Worm (Caenorhabditis elegans) whole organism, young adult: ENCODE measurements around the gene flp-23.

Experiments used
- B0035.1 ChIP-seq: sonication (generic microtip); optimal IDR thresholded peaks from 2 replicates; lab custom pipeline; 2016; ENCODE audit warnings: missing genetic modification characterization, mild to moderate bottlenecking, missing compliant biosample characterization, missing genotype, missing genetic modification reagents
- B0336.3 ChIP-seq: fragments of 200-800 bp; sonication (Bioruptor generic); IDR thresholded peaks from 2 replicates; pipeline ENCODE4 v1.3.6; 2022; ENCODE audit warnings: missing genetic modification characterization, missing compliant biosample characterization
- D2030.7 ChIP-seq: fragments of 200-800 bp; sonication (Bioruptor generic); IDR thresholded peaks from 2 replicates; pipeline ENCODE4 v1.3.6; 2022; ENCODE audit warnings: missing genetic modification reagents, missing genetic modification characterization, missing compliant biosample characterization
- F10E7.11 ChIP-seq: sonication (generic microtip); optimal IDR thresholded peaks from 2 replicates; lab custom pipeline; 2017; ENCODE audit warnings: mild to moderate bottlenecking, missing genetic modification characterization, moderate library complexity, missing compliant biosample characterization
- F22D6.2 ChIP-seq: sonication (generic microtip); optimal IDR thresholded peaks from 2 replicates; lab custom pipeline; 2016; ENCODE audit warnings: mild to moderate bottlenecking, missing genetic modification characterization, missing compliant biosample characterization
- F23B12.7 ChIP-seq: sonication (generic microtip); optimal IDR thresholded peaks from 2 replicates; lab custom pipeline; 2017; ENCODE audit warnings: missing genetic modification characterization, mild to moderate bottlenecking, missing compliant biosample characterization, antibody characterized with exemption, moderate library complexity; ENCODE audit not compliant: insufficient read depth
- F57A8.1 ChIP-seq: fragments of 200-800 bp; sonication (Bioruptor generic); optimal IDR thresholded peaks from 2 replicates; lab custom pipeline; 2018; ENCODE audit warnings: mild to moderate bottlenecking, missing genetic modification characterization, moderate library complexity, missing compliant biosample characterization
- Y53G8AR.9 ChIP-seq: fragments of 200-800 bp; sonication (Bioruptor generic); conservative IDR thresholded peaks from 2 replicates; pipeline ENCODE4 v1.3.6; 2022; ENCODE audit warnings: missing genetic modification reagents, missing genetic modification characterization, missing compliant biosample characterization
- Y67H2A.10 ChIP-seq: fragments of 200-800 bp; sonication (Bioruptor generic); conservative IDR thresholded peaks from 2 replicates; pipeline ENCODE4 v1.3.6; 2022; ENCODE audit warnings: missing genetic modification reagents, missing genetic modification characterization, missing compliant biosample characterization
- Y95B8A.8 ChIP-seq: fragments of 200-800 bp; sonication (Bioruptor generic); IDR thresholded peaks from 2 replicates; pipeline ENCODE4 v1.3.6; 2022; ENCODE audit warnings: missing genetic modification reagents, missing genetic modification characterization, missing compliant biosample characterization
- ZK185.1 ChIP-seq: sonication (generic microtip); optimal IDR thresholded peaks from 2 replicates; lab custom pipeline; 2016; ENCODE audit warnings: mild to moderate bottlenecking, missing genetic modification characterization, missing compliant biosample characterization; ENCODE audit not compliant: poor library complexity, severe bottlenecking
- akir-1 ChIP-seq: fragments of 200-800 bp; sonication (Bioruptor generic); optimal IDR thresholded peaks from 2 replicates; lab custom pipeline; 2018; ENCODE audit warnings: mild to moderate bottlenecking, missing genetic modification characterization, moderate library complexity, missing compliant biosample characterization
- ama-1 ChIP-seq, 3 experiments: fragments of 150-350 bp in 1 of 3; sonication (generic microtip) in 2 of 3; optimal IDR thresholded peaks; 2 replicates each; lab custom pipeline; 2014 to 2018; ENCODE audit warnings: missing biosample characterization in 2 of 3, missing genetic modification characterization in 2 of 3, missing genetic modification reagents in 2 of 3
- aptf-3 ChIP-seq: fragments of 200-800 bp; sonication (Bioruptor generic); IDR thresholded peaks from 2 replicates; pipeline ENCODE4 v1.3.6; 2022; ENCODE audit warnings: missing genetic modification characterization, missing compliant biosample characterization
- atf-7 ChIP-seq: sonication (generic microtip); optimal IDR thresholded peaks from 2 replicates; lab custom pipeline; 2017; ENCODE audit warnings: mild to moderate bottlenecking, missing genetic modification characterization, missing compliant biosample characterization
- attf-5 ChIP-seq: fragments of 200-800 bp; sonication (Bioruptor generic); optimal IDR thresholded peaks from 2 replicates; lab custom pipeline; 2018; ENCODE audit warnings: mild to moderate bottlenecking, missing genetic modification characterization, missing compliant biosample characterization
- ceh-100 ChIP-seq: fragments of 200-800 bp; sonication (Bioruptor generic); IDR thresholded peaks from 2 replicates; pipeline ENCODE4 v1.3.6; 2022; ENCODE audit warnings: missing genetic modification reagents, missing genetic modification characterization, missing compliant biosample characterization
- ceh-40 ChIP-seq: fragments of 200-800 bp; sonication (Bioruptor generic); IDR thresholded peaks from 2 replicates; pipeline ENCODE4 v1.3.6; 2022; ENCODE audit warnings: missing genetic modification characterization, missing compliant biosample characterization
- ceh-58 ChIP-seq: fragments of 200-800 bp; sonication (Bioruptor generic); IDR thresholded peaks from 2 replicates; pipeline ENCODE4 v1.3.6; 2022; ENCODE audit warnings: missing genetic modification characterization, missing compliant biosample characterization
- ceh-79 ChIP-seq: sonication (generic microtip); optimal IDR thresholded peaks from 2 replicates; lab custom pipeline; 2017; ENCODE audit warnings: mild to moderate bottlenecking, missing genetic modification characterization, missing compliant biosample characterization
- ceh-91 ChIP-seq: fragments of 200-800 bp; sonication (Bioruptor generic); IDR thresholded peaks from 2 replicates; pipeline ENCODE4 v1.3.6; 2022; ENCODE audit warnings: missing genetic modification reagents, missing genetic modification characterization, missing compliant biosample characterization
- dpff-1 ChIP-seq: sonication (generic microtip); optimal IDR thresholded peaks from 2 replicates; lab custom pipeline; 2017; ENCODE audit warnings: mild to moderate bottlenecking, missing genetic modification characterization, missing compliant biosample characterization
- efl-1 ChIP-seq: fragments of 150-350 bp; optimal IDR thresholded peaks from 2 replicates; lab custom pipeline; 2014; ENCODE audit warnings: missing biosample characterization, missing genetic modification reagents, missing genetic modification characterization
- egl-44 ChIP-seq: fragments of 200-800 bp; sonication (Bioruptor generic); IDR thresholded peaks from 2 replicates; pipeline ENCODE4 v1.3.6; 2022; ENCODE audit warnings: missing genetic modification reagents, missing genetic modification characterization, missing compliant biosample characterization
- fkh-3 ChIP-seq: sonication (generic microtip); optimal IDR thresholded peaks from 2 replicates; lab custom pipeline; 2016; ENCODE audit warnings: mild to moderate bottlenecking, missing genetic modification characterization, missing compliant biosample characterization
- gei-17 ChIP-seq: fragments of 200-800 bp; sonication (Bioruptor generic); optimal IDR thresholded peaks from 2 replicates; lab custom pipeline; 2018; ENCODE audit warnings: mild to moderate bottlenecking, missing genetic modification characterization, missing compliant biosample characterization
- hrde-1 ChIP-seq: sonication (generic microtip); optimal IDR thresholded peaks from 2 replicates; lab custom pipeline; 2016; ENCODE audit warnings: missing genetic modification characterization, mild to moderate bottlenecking, missing compliant biosample characterization, moderate library complexity, missing genotype, missing genetic modification reagents, borderline replicate concordance
- hsf-1 ChIP-seq: fragments of 200-800 bp; sonication (Bioruptor generic); IDR thresholded peaks from 2 replicates; pipeline ENCODE4 v1.3.6; 2022; ENCODE audit warnings: missing genetic modification reagents, missing genetic modification characterization, missing compliant biosample characterization
- madf-10 ChIP-seq: sonication (generic microtip); optimal IDR thresholded peaks from 2 replicates; lab custom pipeline; 2016; ENCODE audit warnings: mild to moderate bottlenecking, missing genetic modification characterization, missing compliant biosample characterization
- madf-3 ChIP-seq: fragments of 200-800 bp; sonication (Bioruptor generic); IDR thresholded peaks from 2 replicates; pipeline ENCODE4 v1.3.6; 2022; ENCODE audit warnings: missing genetic modification reagents, missing genetic modification characterization, missing compliant biosample characterization
- madf-8 ChIP-seq: fragments of 200-800 bp; sonication (Bioruptor generic); conservative IDR thresholded peaks from 2 replicates; pipeline ENCODE4 v1.3.6; 2022; ENCODE audit warnings: missing genetic modification reagents, missing genetic modification characterization, missing compliant biosample characterization
- mcd-1 ChIP-seq: fragments of 200-800 bp; sonication (Bioruptor generic); IDR thresholded peaks from 2 replicates; pipeline ENCODE4 v1.3.6; 2022; ENCODE audit warnings: missing genetic modification reagents, missing genetic modification characterization, missing compliant biosample characterization
- mel-28 ChIP-seq: sonication (generic microtip); optimal IDR thresholded peaks from 2 replicates; lab custom pipeline; 2016; ENCODE audit warnings: borderline replicate concordance, mild to moderate bottlenecking, missing genetic modification characterization, missing compliant biosample characterization
- mes-4 ChIP-seq: sonication (generic microtip); optimal IDR thresholded peaks from 2 replicates; lab custom pipeline; 2016; ENCODE audit warnings: missing genotype, missing genetic modification characterization, missing compliant biosample characterization
- nhr-80 ChIP-seq: sonication (generic microtip); optimal IDR thresholded peaks from 2 replicates; lab custom pipeline; 2016; ENCODE audit warnings: missing genetic modification characterization, missing compliant biosample characterization
- nhr-90 ChIP-seq: sonication (generic microtip); optimal IDR thresholded peaks from 2 replicates; lab custom pipeline; 2016; ENCODE audit warnings: missing genotype, mild to moderate bottlenecking, missing genetic modification characterization, missing compliant biosample characterization
- rec-8 ChIP-seq, 2 experiments: sonication (generic microtip); optimal IDR thresholded peaks; 2 replicates each; lab custom pipeline; 2016; ENCODE audit warnings: mild to moderate bottlenecking in 2 of 2, missing genetic modification characterization in 2 of 2, missing genetic modification reagents in 2 of 2, missing genotype in 2 of 2, missing biosample characterization in 1 of 2, missing compliant biosample characterization in 1 of 2, moderate library complexity in 1 of 2
- rpc-1 ChIP-seq, 2 experiments: fragments of 150-350 bp in 1 of 2; sonication (generic microtip) in 1 of 2; optimal IDR thresholded peaks; 2 replicates each; lab custom pipeline; 2014 to 2018; ENCODE audit warnings: missing biosample characterization in 1 of 2, missing genetic modification characterization in 1 of 2, missing genetic modification reagents in 1 of 2, missing genotype in 1 of 2
- snpc-1.1 ChIP-seq: sonication (generic microtip); optimal IDR thresholded peaks from 2 replicates; lab custom pipeline; 2017; ENCODE audit warnings: missing genetic modification characterization, mild to moderate bottlenecking, missing compliant biosample characterization, antibody characterized with exemption, moderate library complexity, missing genotype, missing genetic modification reagents; ENCODE audit not compliant: insufficient read depth
- tbp1 ChIP-seq: fragments of 200-800 bp; sonication (Bioruptor generic); optimal IDR thresholded peaks from 2 replicates; lab custom pipeline; 2018; ENCODE audit warnings: mild to moderate bottlenecking, missing genetic modification characterization, missing compliant biosample characterization
- zim-3 ChIP-seq: sonication (generic microtip); optimal IDR thresholded peaks from 2 replicates; lab custom pipeline; 2017; ENCODE audit warnings: mild to moderate bottlenecking, missing genetic modification characterization, moderate library complexity, missing compliant biosample characterization
- ztf-28 ChIP-seq: fragments of 200-800 bp; sonication (Bioruptor generic); IDR thresholded peaks from 2 replicates; pipeline ENCODE4 v1.3.6; 2022; ENCODE audit warnings: missing genetic modification reagents, missing genetic modification characterization, missing compliant biosample characterization
- ztf-3 ChIP-seq: fragments of 200-800 bp; sonication (Bioruptor generic); optimal IDR thresholded peaks from 2 replicates; lab custom pipeline; 2018; ENCODE audit warnings: mild to moderate bottlenecking, missing genetic modification characterization, missing compliant biosample characterization
- ztf-6 ChIP-seq: fragments of 200-800 bp; sonication (Bioruptor generic); IDR thresholded peaks from 2 replicates; pipeline ENCODE4 v1.3.6; 2022; ENCODE audit warnings: missing genetic modification reagents, missing genetic modification characterization, missing compliant biosample characterization

Gene flp-23

ce11 chrIII:8643639-8644038 is 6.9 kb upstream of the flp-23 start, which contains the start of gene twk-7:
Gene twk-7 (minus strand): TSS chrIII:8643739.
- TF ChIP-seq rec-8 (tag; optimal IDR thresholded peaks at IDR 0.05; lab: Kevin White, UChicago) = no peak
- no peak for TF ChIP-seq B0035.1 (tag; lab: Kevin White, UChicago)
- TF ChIP-seq ceh-79 (tag; lab: Kevin White, UChicago) = no peak
- no peak for TF ChIP-seq hrde-1 (tag; lab: Kevin White, UChicago)
- TF ChIP-seq mel-28 (tag; lab: Kevin White, UChicago) = no peak
- TF ChIP-seq attf-5 (GFP tag; lab: Kevin White, UChicago) = no peak
- no peak for TF ChIP-seq nhr-80 (tag; lab: Kevin White, UChicago)
- TF ChIP-seq, all 124 proteins: peak for 0

- TF ChIP-seq ztf-3 (no peak), egl-44 (GFP tag; lab: Robert Waterston, UW) (no peak), Y53G8AR.9 (GFP tag; lab: Robert Waterston, UW) (0 out of 2 replicates have a peak, but pooled peaks have one; percentile 23), ama-1 (optimal IDR thresholded peaks at IDR 0.05; lab: Kevin White, UChicago) (no peak), ama-1 (GFP tag; optimal IDR thresholded peaks at IDR 0.05; lab: Kevin White, UChicago) (peak in 1 of 2 experiments; percentile 28), ceh-40 (GFP tag; lab: Robert Waterston, UW) (no peak), nhr-80 (tag; lab: Kevin White, UChicago) (no peak), tbp1 (GFP tag; lab: Kevin White, UChicago) (peak; percentile 98), mel-28 (tag; lab: Kevin White, UChicago) (no peak), mes-4 (tag; lab: Kevin White, UChicago) (no peak), F57A8.1 (no peak), hsf-1 (GFP tag; lab: Robert Waterston, UW) (0 out of 2 replicates have a peak, but pooled peaks have one; percentile 36), efl-1 (GFP tag; lab: Kevin White, UChicago) (no peak), zim-3 (tag; lab: Kevin White, UChicago) (peak; percentile 55), ceh-58 (no peak), mcd-1 (GFP tag; lab: Robert Waterston, UW) (no peak), B0336.3 (no peak), F10E7.11 (no peak), akir-1 (no peak), nhr-90 (tag; lab: Kevin White, UChicago) (peak; percentile 79), fkh-3 (no peak), D2030.7 (GFP tag; lab: Robert Waterston, UW) (peak; percentile 41; the same call in 1 of the 2 replicates), Y95B8A.8 (GFP tag; lab: Robert Waterston, UW) (no peak), snpc-1.1 (tag; lab: Kevin White, UChicago) (peak; percentile 8), ztf-6 (GFP tag; lab: Robert Waterston, UW) (no peak), ZK185.1 (tag; lab: Kevin White, UChicago) (peak; percentile 43), aptf-3 (no peak), ceh-100 (no peak), gei-17 (GFP tag; lab: Kevin White, UChicago) (no peak), madf-3 (GFP tag; lab: Robert Waterston, UW) (no peak), madf-8 (GFP tag; lab: Robert Waterston, UW) (no peak), ztf-28 (GFP tag; lab: Robert Waterston, UW) (0 out of 2 replicates have a peak, but pooled peaks have one; percentile 8), F23B12.7 (tag; lab: Kevin White, UChicago) (peak; percentile 39), F22D6.2 (tag; lab: Kevin White, UChicago) (no peak), ceh-91 (no peak), ceh-79 (tag; lab: Kevin White, UChicago) (no peak), rpc-1 (optimal IDR thresholded peaks at IDR 0.05; lab: Kevin White, UChicago) (peak; percentile 78), rpc-1 (tag; optimal IDR thresholded peaks at IDR 0.05; lab: Kevin White, UChicago) (peak; percentile 88), atf-7 (tag; lab: Kevin White, UChicago) (peak; percentile 5), madf-10 (tag; lab: Kevin White, UChicago) (peak; percentile 33), Y67H2A.10 (no peak), dpff-1 (tag; lab: Kevin White, UChicago) (no peak)
These were observed 4.5 kb upstream of the flp-23 start for ce11 chrIII:8646021-8646420.
